Worm (Caenorhabditis elegans) whole organism, early embryonic: ENCODE data around the gene znf-207.

Source experiments
- F13C5.2 ChIP-seq: sonication (generic microtip); optimal IDR thresholded peaks from 2 replicates; lab custom pipeline; 2017; ENCODE audit warnings: mild to moderate bottlenecking, missing genetic modification characterization, inconsistent platforms, missing compliant biosample characterization
- aly-1 ChIP-seq: sonication (generic microtip); optimal IDR thresholded peaks from 2 replicates; lab custom pipeline; 2016; ENCODE audit warnings: missing genetic modification characterization, missing compliant biosample characterization
- ama-1 ChIP-seq: fragments of 150-350 bp; optimal IDR thresholded peaks from 2 replicates; lab custom pipeline; 2014
- ceh-36 ChIP-seq: sonication (generic microtip); optimal IDR thresholded peaks from 2 replicates; lab custom pipeline; 2016; ENCODE audit warnings: missing genetic modification characterization, inconsistent platforms, missing compliant biosample characterization
- flt-1 ChIP-seq: fragments of 200-800 bp; sonication (Bioruptor generic); IDR thresholded peaks from 2 replicates; pipeline ENCODE4 v1.3.6; 2022; ENCODE audit warnings: missing genetic modification characterization, missing compliant biosample characterization
- pes-1 ChIP-seq: fragments of 200-800 bp; sonication (Bioruptor generic); IDR thresholded peaks from 2 replicates; pipeline ENCODE4 v1.3.6; 2022; ENCODE audit warnings: missing genetic modification reagents, missing genetic modification characterization, missing compliant biosample characterization
- scrt-1 ChIP-seq: fragments of 200-800 bp; sonication (Bioruptor generic); IDR thresholded peaks from 2 replicates; pipeline ENCODE4 v1.3.6; 2022; ENCODE audit warnings: missing genetic modification characterization, missing compliant biosample characterization
- tbx-11 ChIP-seq: fragments of 200-800 bp; sonication (Bioruptor generic); IDR thresholded peaks from 2 replicates; pipeline ENCODE4 v1.3.6; 2022; ENCODE audit warnings: missing genetic modification characterization, missing compliant biosample characterization
- tbx-37 ChIP-seq: fragments of 200-800 bp; sonication (Bioruptor generic); conservative IDR thresholded peaks from 2 replicates; pipeline ENCODE4 v1.3.6; 2022; ENCODE audit warnings: missing genetic modification reagents, missing genetic modification characterization, missing compliant biosample characterization

- TF ChIP-seq ama-1: no peak
- no peak for TF ChIP-seq ceh-36 (tag; lab: Kevin White, UChicago)
- no peak for TF ChIP-seq tbx-11
- TF ChIP-seq aly-1 (tag; lab: Kevin White, UChicago): no peak
- no peak for TF ChIP-seq scrt-1 (GFP tag; lab: Robert Waterston, UW)
- no peak for TF ChIP-seq pes-1 (GFP tag; lab: Robert Waterston, UW)
- TF ChIP-seq flt-1 (GFP tag; lab: Robert Waterston, UW): no peak
- TF ChIP-seq F13C5.2: no peak
- no peak for TF ChIP-seq tbx-37
These were observed 4.9 kb downstream of the znf-207 start for ce11 chrIV:11315688-11316087.
